Fruit fly (Drosophila melanogaster) Kc167 (cell line): ENCODE results near the gene CG14448.

ENCODE experiments used
- Myc ChIP-seq: fragments of >200 bp; optimal IDR thresholded peaks from 2 replicates; lab custom pipeline; 2017; ENCODE audit warnings: missing external identifiers
- h ChIP-seq: fragments of >200 bp; optimal IDR thresholded peaks from 3 replicates; lab custom pipeline; 2018; ENCODE audit warnings: missing external identifiers
- psq ChIP-seq: fragments of >200 bp; optimal IDR thresholded peaks from 2 replicates; lab custom pipeline; 2017; ENCODE audit warnings: missing external identifiers
- ttk ChIP-seq: sonication (Bioruptor generic); optimal IDR thresholded peaks from 2 replicates; lab custom pipeline; 2017; ENCODE audit warnings: missing external identifiers

DNA sequence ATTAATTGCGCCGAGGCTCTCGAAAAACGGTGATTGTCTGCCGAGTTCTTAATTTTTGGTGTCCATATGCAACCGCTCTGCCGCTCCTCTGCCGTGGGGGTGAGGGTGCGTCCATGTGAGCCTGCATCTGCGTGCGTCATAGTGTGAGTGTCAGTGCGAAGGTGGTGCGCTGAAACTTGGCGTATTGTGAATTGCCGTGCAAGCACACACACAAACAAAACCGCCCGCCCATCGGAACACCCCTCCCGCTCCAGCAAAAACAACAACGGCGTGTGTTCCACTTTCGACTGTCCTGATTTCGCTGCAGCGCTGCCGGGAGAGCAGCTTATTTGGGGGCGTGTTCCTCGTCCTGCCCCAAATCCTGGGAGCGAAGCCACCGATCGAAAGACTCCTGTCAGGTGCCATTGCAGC, 46.1 kb upstream of the CG14448 start:
- TF ChIP-seq ttk (lab: Kevin White, UChicago) (no peak), psq (lab: Kevin White, UChicago) (no peak), Myc (lab: Kevin White, UChicago) (no peak), h (lab: Kevin White, UChicago) (no peak)
